Fruit fly (Drosophila melanogaster) whole organism, adult: ENCODE measurements around the gene Clp.

Source experiments
- CG12768 ChIP-seq: fragments of 200-800 bp; sonication (Bioruptor generic); optimal IDR thresholded peaks from 2 replicates; lab custom pipeline; 2017; ENCODE audit warnings: missing biosample characterization, missing genetic modification characterization, mild to moderate bottlenecking, moderate library complexity, missing genetic modification reagents
- CG33017 ChIP-seq: fragments of 200-800 bp; sonication (Bioruptor generic); optimal IDR thresholded peaks from 2 replicates; lab custom pipeline; 2018; ENCODE audit warnings: missing biosample characterization, mild to moderate bottlenecking, missing genetic modification characterization, moderate library complexity
- CG5204 ChIP-seq: fragments of 200-800 bp; sonication (Bioruptor generic); optimal IDR thresholded peaks from 2 replicates; lab custom pipeline; 2016; ENCODE audit warnings: missing biosample characterization, missing genetic modification characterization
- CG7045 ChIP-seq: fragments of 200-800 bp; sonication (Bioruptor generic); optimal IDR thresholded peaks from 2 replicates; lab custom pipeline; 2017; ENCODE audit warnings: missing biosample characterization, mild to moderate bottlenecking, missing genetic modification characterization
- CG7101 ChIP-seq: fragments of 200-800 bp; sonication (Bioruptor generic); optimal IDR thresholded peaks from 2 replicates; lab custom pipeline; 2018; ENCODE audit warnings: missing biosample characterization, mild to moderate bottlenecking, missing genetic modification characterization, moderate library complexity
- Crg-1 ChIP-seq: fragments of 200-800 bp; sonication (Bioruptor generic); optimal IDR thresholded peaks from 2 replicates; lab custom pipeline; 2016; ENCODE audit warnings: missing biosample characterization, missing genetic modification characterization
- Mnt ChIP-seq: fragments of 200-800 bp; sonication (Bioruptor generic); optimal IDR thresholded peaks from 2 replicates; lab custom pipeline; 2016; ENCODE audit warnings: missing biosample characterization, mild to moderate bottlenecking, missing genetic modification characterization
- cic ChIP-seq: fragments of 200-800 bp; sonication (Bioruptor generic); optimal IDR thresholded peaks from 2 replicates; lab custom pipeline; 2017; ENCODE audit warnings: missing biosample characterization, mild to moderate bottlenecking, missing genetic modification characterization, moderate library complexity
- tj ChIP-seq: fragments of 200-800 bp; sonication (Bioruptor generic); optimal IDR thresholded peaks from 3 replicates; lab custom pipeline; 2017; ENCODE audit warnings: missing biosample characterization, mild to moderate bottlenecking, missing genetic modification characterization, moderate library complexity

DNA sequence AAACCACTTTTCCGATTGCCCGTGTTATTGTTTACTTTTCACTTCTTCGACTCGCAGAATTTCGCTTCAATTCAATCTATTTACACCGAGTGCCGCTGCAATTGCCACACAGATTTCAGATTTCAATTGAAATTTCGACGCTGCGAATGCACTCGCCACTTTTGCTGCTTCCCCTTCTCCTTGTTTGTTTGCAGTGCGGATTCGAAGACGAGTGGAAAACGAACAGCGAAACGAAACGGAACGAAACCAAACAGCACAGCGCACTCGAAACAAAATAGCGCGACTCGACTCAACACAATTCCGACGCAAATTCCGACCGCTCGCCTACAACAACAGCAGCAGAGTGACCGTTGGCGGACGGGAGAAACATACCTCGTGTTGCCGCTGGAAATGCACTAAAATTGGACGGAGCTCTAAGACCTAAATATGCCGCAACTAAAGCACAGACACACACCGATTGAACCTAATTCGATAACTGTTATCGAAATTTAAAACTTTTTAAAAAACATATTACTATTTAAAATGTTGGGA is 31.0 kb downstream of the Clp start, which contains the start of gene drongo:
- TF ChIP-seq CG12768 (GFP tag; lab: Kevin White, UChicago) (peak; percentile 23), Crg-1 (GFP tag; lab: Kevin White, UChicago) (no peak), tj (peak; percentile 60), CG33017 (tag; lab: Kevin White, UChicago) (peak; percentile 26), cic (GFP tag; lab: Kevin White, UChicago) (peak; percentile 27), CG7045 (GFP tag; lab: Kevin White, UChicago) (peak; percentile 2), CG5204 (GFP tag; lab: Kevin White, UChicago) (no peak), CG7101 (tag; lab: Kevin White, UChicago) (peak; percentile 62), Mnt (GFP tag; lab: Kevin White, UChicago) (peak; percentile 75)
